Worm (Caenorhabditis elegans) whole organism, late embryonic: Measurements from ENCODE around the gene C34E11.4.

Source experiments
- C38D4.7 ChIP-seq: fragments of 200-800 bp; sonication (Bioruptor generic); optimal IDR thresholded peaks from 2 replicates; lab custom pipeline; 2018; ENCODE audit warnings: mild to moderate bottlenecking, missing genetic modification characterization, moderate library complexity, missing compliant biosample characterization
- K02D7.2 ChIP-seq: sonication (generic microtip); optimal IDR thresholded peaks from 2 replicates; lab custom pipeline; 2017; ENCODE audit warnings: mild to moderate bottlenecking, missing genetic modification characterization, missing compliant biosample characterization
- K09A11.1 ChIP-seq: sonication (generic microtip); optimal IDR thresholded peaks from 2 replicates; lab custom pipeline; 2017; ENCODE audit warnings: antibody characterized with exemption, mild to moderate bottlenecking, missing genetic modification characterization, missing compliant biosample characterization; ENCODE audit not compliant: insufficient read depth
- Y22D7AL.16 ChIP-seq: sonication (generic microtip); optimal IDR thresholded peaks from 2 replicates; lab custom pipeline; 2016; ENCODE audit warnings: missing genetic modification characterization, missing compliant biosample characterization
- ahr-1 ChIP-seq: sonication (generic microtip); optimal IDR thresholded peaks from 2 replicates; lab custom pipeline; 2016; ENCODE audit warnings: missing genetic modification characterization, missing compliant biosample characterization
- ama-1 ChIP-seq: fragments of 150-350 bp; optimal IDR thresholded peaks from 2 replicates; lab custom pipeline; 2014
- ceh-14 ChIP-seq: sonication (generic microtip); optimal IDR thresholded peaks from 2 replicates; lab custom pipeline; 2016; ENCODE audit warnings: missing genotype, missing genetic modification characterization, missing compliant biosample characterization
- ceh-2 ChIP-seq: sonication (generic microtip); optimal IDR thresholded peaks from 2 replicates; lab custom pipeline; 2016; ENCODE audit warnings: missing genotype, missing genetic modification characterization, missing compliant biosample characterization
- ceh-22 ChIP-seq: sonication (generic microtip); optimal IDR thresholded peaks from 2 replicates; lab custom pipeline; 2017; ENCODE audit warnings: missing biosample characterization, missing genetic modification characterization
- ceh-24 ChIP-seq: sonication (generic microtip); optimal IDR thresholded peaks from 2 replicates; lab custom pipeline; 2016; ENCODE audit warnings: mild to moderate bottlenecking, missing genetic modification characterization, missing compliant biosample characterization
- ceh-30 ChIP-seq: fragments of 150-350 bp; optimal IDR thresholded peaks from 2 replicates; lab custom pipeline; 2014; ENCODE audit warnings: missing biosample characterization, missing genetic modification characterization
- ceh-31 ChIP-seq: sonication (generic microtip); optimal IDR thresholded peaks from 2 replicates; lab custom pipeline; 2016; ENCODE audit warnings: missing genetic modification characterization, missing compliant biosample characterization
- ceh-34 ChIP-seq: sonication (generic microtip); optimal IDR thresholded peaks from 2 replicates; lab custom pipeline; 2016; ENCODE audit warnings: mild to moderate bottlenecking, missing genetic modification characterization, missing compliant biosample characterization
- ceh-45 ChIP-seq: fragments of 200-800 bp; sonication (Bioruptor generic); IDR thresholded peaks from 2 replicates; pipeline ENCODE4 v1.3.6; 2022; ENCODE audit warnings: missing genetic modification reagents, missing genetic modification characterization, missing compliant biosample characterization
- ceh-6 ChIP-seq: fragments of 200-800 bp; sonication (Bioruptor generic); optimal IDR thresholded peaks from 2 replicates; lab custom pipeline; 2018; ENCODE audit warnings: mild to moderate bottlenecking, missing genetic modification characterization, missing compliant biosample characterization
- ceh-9 ChIP-seq: sonication (generic microtip); optimal IDR thresholded peaks from 2 replicates; lab custom pipeline; 2016; ENCODE audit warnings: mild to moderate bottlenecking, missing genetic modification characterization, inconsistent platforms, missing compliant biosample characterization
- che-1 ChIP-seq: sonication (generic microtip); optimal IDR thresholded peaks from 2 replicates; lab custom pipeline; 2016; ENCODE audit warnings: mild to moderate bottlenecking, missing genetic modification characterization, missing compliant biosample characterization
- dmd-4 ChIP-seq: sonication (generic microtip); optimal IDR thresholded peaks from 2 replicates; lab custom pipeline; 2016; ENCODE audit warnings: borderline replicate concordance, missing genetic modification characterization, missing compliant biosample characterization
- dve-1 ChIP-seq: sonication (generic microtip); optimal IDR thresholded peaks from 2 replicates; lab custom pipeline; 2017; ENCODE audit warnings: antibody characterized with exemption, mild to moderate bottlenecking, missing genetic modification characterization, missing compliant biosample characterization
- elt-2 ChIP-seq: sonication (generic microtip); optimal IDR thresholded peaks from 2 replicates; lab custom pipeline; 2016; ENCODE audit warnings: missing genetic modification reagents, missing genetic modification characterization, missing compliant biosample characterization
- elt-4 ChIP-seq: sonication (generic microtip); optimal IDR thresholded peaks from 2 replicates; lab custom pipeline; 2016; ENCODE audit warnings: missing genetic modification characterization, missing compliant biosample characterization
- ets-4 ChIP-seq: sonication (generic microtip); optimal IDR thresholded peaks from 2 replicates; lab custom pipeline; 2016; ENCODE audit warnings: missing genetic modification characterization, missing compliant biosample characterization
- fkh-10 ChIP-seq: fragments of 150-350 bp; optimal IDR thresholded peaks from 2 replicates; lab custom pipeline; 2014; ENCODE audit warnings: missing biosample characterization, missing genetic modification reagents, missing genetic modification characterization
- gmeb-2 ChIP-seq: sonication (generic microtip); optimal IDR thresholded peaks from 2 replicates; lab custom pipeline; 2016; ENCODE audit warnings: missing genetic modification characterization, inconsistent platforms, missing compliant biosample characterization
- hlh-13 ChIP-seq: fragments of 200-800 bp; sonication (Bioruptor generic); optimal IDR thresholded peaks from 2 replicates; lab custom pipeline; 2018; ENCODE audit warnings: mild to moderate bottlenecking, missing genetic modification characterization, missing compliant biosample characterization
- hlh-15 ChIP-seq: sonication (generic microtip); optimal IDR thresholded peaks from 2 replicates; lab custom pipeline; 2016; ENCODE audit warnings: missing genetic modification characterization, missing compliant biosample characterization
- hlh-30 ChIP-seq: sonication (generic microtip); optimal IDR thresholded peaks from 2 replicates; lab custom pipeline; 2017; ENCODE audit warnings: antibody characterized with exemption, missing genetic modification characterization, missing compliant biosample characterization; ENCODE audit not compliant: insufficient read depth
- lim-6 ChIP-seq: sonication (generic microtip); optimal IDR thresholded peaks from 2 replicates; lab custom pipeline; 2016; ENCODE audit warnings: missing genetic modification characterization, missing compliant biosample characterization
- lin-11 ChIP-seq: fragments of 200-800 bp; sonication (Bioruptor generic); optimal IDR thresholded peaks from 2 replicates; lab custom pipeline; 2018; ENCODE audit warnings: mild to moderate bottlenecking, missing genetic modification characterization, missing compliant biosample characterization
- mec-3 ChIP-seq: sonication (generic microtip); optimal IDR thresholded peaks from 2 replicates; lab custom pipeline; 2016; ENCODE audit warnings: borderline replicate concordance, missing genetic modification characterization, missing compliant biosample characterization
- nfya-1 ChIP-seq: sonication (generic microtip); optimal IDR thresholded peaks from 2 replicates; lab custom pipeline; 2017; ENCODE audit warnings: missing genetic modification characterization, mild to moderate bottlenecking, missing compliant biosample characterization, antibody characterized with exemption, moderate library complexity
- nhr-11 ChIP-seq: fragments of 150-350 bp; optimal IDR thresholded peaks from 2 replicates; lab custom pipeline; 2014; ENCODE audit warnings: missing biosample characterization, missing genetic modification characterization
- nhr-232 ChIP-seq: sonication (generic microtip); optimal IDR thresholded peaks from 2 replicates; lab custom pipeline; 2016; ENCODE audit warnings: missing genetic modification characterization, missing compliant biosample characterization
- odd-2 ChIP-seq: sonication (generic microtip); optimal IDR thresholded peaks from 2 replicates; lab custom pipeline; 2017; ENCODE audit warnings: antibody characterized with exemption, mild to moderate bottlenecking, missing genetic modification characterization, missing compliant biosample characterization
- pat-9 ChIP-seq: fragments of 200-800 bp; sonication (Bioruptor generic); optimal IDR thresholded peaks from 2 replicates; lab custom pipeline; 2018; ENCODE audit warnings: mild to moderate bottlenecking, missing genetic modification characterization, moderate library complexity, missing compliant biosample characterization
- pax-1 ChIP-seq: fragments of 150-350 bp; optimal IDR thresholded peaks from 2 replicates; lab custom pipeline; 2014; ENCODE audit warnings: missing biosample characterization, missing genetic modification characterization
- pha-2 ChIP-seq: sonication (generic microtip); optimal IDR thresholded peaks from 2 replicates; lab custom pipeline; 2017; ENCODE audit warnings: mild to moderate bottlenecking, missing genetic modification characterization, missing compliant biosample characterization
- pha-4 ChIP-seq: fragments of 150-350 bp; optimal IDR thresholded peaks from 2 replicates; lab custom pipeline; 2018; ENCODE audit warnings: missing biosample characterization, missing genetic modification reagents, missing genetic modification characterization
- pqm-1 ChIP-seq: sonication (generic microtip); optimal IDR thresholded peaks from 2 replicates; lab custom pipeline; 2016; ENCODE audit warnings: missing genetic modification characterization, missing compliant biosample characterization
- ref-2 ChIP-seq: sonication (generic microtip); optimal IDR thresholded peaks from 2 replicates; lab custom pipeline; 2016; ENCODE audit warnings: missing genetic modification characterization, missing compliant biosample characterization
- rnt-1 ChIP-seq: sonication (generic microtip); optimal IDR thresholded peaks from 2 replicates; lab custom pipeline; 2016; ENCODE audit warnings: missing genetic modification characterization, missing compliant biosample characterization
- sox-2 ChIP-seq: fragments of 200-800 bp; sonication (Bioruptor generic); IDR thresholded peaks from 2 replicates; pipeline ENCODE4 v1.3.6; 2022; ENCODE audit warnings: missing genetic modification reagents, missing genetic modification characterization, missing compliant biosample characterization
- sox-4 ChIP-seq: sonication (generic microtip); optimal IDR thresholded peaks from 2 replicates; lab custom pipeline; 2017; ENCODE audit warnings: mild to moderate bottlenecking, missing genetic modification characterization, inconsistent platforms, missing compliant biosample characterization
- syd-9 ChIP-seq: sonication (generic microtip); optimal IDR thresholded peaks from 2 replicates; lab custom pipeline; 2016; ENCODE audit warnings: mild to moderate bottlenecking, missing genetic modification characterization, moderate library complexity, missing compliant biosample characterization
- tbx-2 ChIP-seq: sonication (generic microtip); optimal IDR thresholded peaks from 2 replicates; lab custom pipeline; 2016; ENCODE audit warnings: missing genetic modification characterization, missing compliant biosample characterization
- unc-3 ChIP-seq, 2 experiments: fragments of 200-800 bp in 1 of 2; sonication (Bioruptor generic) in 1 of 2; sonication (generic microtip) in 1 of 2; conservative IDR thresholded peaks in 1 of 2; optimal IDR thresholded peaks in 1 of 2; 2 replicates each; pipeline versions ENCODE4 v1.3.6 to Lab custom; 2016 to 2022; ENCODE audit warnings: missing compliant biosample characterization in 2 of 2, missing genetic modification characterization in 2 of 2, missing genetic modification reagents in 1 of 2
- unc-42 ChIP-seq: sonication (generic microtip); optimal IDR thresholded peaks from 2 replicates; lab custom pipeline; 2016; ENCODE audit warnings: missing genotype, missing genetic modification characterization, missing compliant biosample characterization
- unc-55 ChIP-seq: sonication (generic microtip); optimal IDR thresholded peaks from 2 replicates; lab custom pipeline; 2017; ENCODE audit warnings: missing biosample characterization, missing genetic modification reagents, missing genetic modification characterization
- zip-5 ChIP-seq: sonication (generic microtip); optimal IDR thresholded peaks from 2 replicates; lab custom pipeline; 2016; ENCODE audit warnings: missing genetic modification characterization, missing compliant biosample characterization
- ztf-16 ChIP-seq: sonication (generic microtip); optimal IDR thresholded peaks from 2 replicates; lab custom pipeline; 2017; ENCODE audit warnings: missing genetic modification characterization, missing compliant biosample characterization

C34E11.4 gene

ce11 chrX:11804057-11804456, at the start of gene C34E11.4:
Gene C34E11.4 (plus strand): TSS chrX:11804210.
- no peak for TF ChIP-seq ceh-30 (tag; lab: Kevin White, UChicago)
- TF ChIP-seq Y22D7AL.16 (tag; lab: Kevin White, UChicago) = no peak
- no peak for TF ChIP-seq mec-3 (tag; lab: Kevin White, UChicago)
- TF ChIP-seq ceh-6 (GFP tag; lab: Kevin White, UChicago) = no peak
- TF ChIP-seq pqm-1 (tag; lab: Kevin White, UChicago) = no peak
- no peak for TF ChIP-seq unc-42 (tag; lab: Kevin White, UChicago)
- no peak for TF ChIP-seq hlh-13 (GFP tag; lab: Kevin White, UChicago)
- no peak for TF ChIP-seq ama-1
- TF ChIP-seq ets-4 = no peak

ce11 chrX:11757666-11758065, 46.3 kb upstream of the C34E11.4 start:
- TF ChIP-seq hlh-15 (peak; percentile 55), nhr-11 (tag; lab: Kevin White, UChicago) (no peak), nhr-232 (tag; lab: Kevin White, UChicago) (peak; percentile 67), K09A11.1 (tag; lab: Kevin White, UChicago) (peak; percentile 57), ceh-31 (tag; lab: Kevin White, UChicago) (peak; percentile 72), odd-2 (tag; lab: Kevin White, UChicago) (peak; percentile 36), fkh-10 (GFP tag; lab: Kevin White, UChicago) (no peak), che-1 (tag; lab: Kevin White, UChicago) (peak; percentile 82), sox-2 (peak; percentile 54; the same call in 1 of the 2 replicates), ets-4 (peak; percentile 28), zip-5 (peak; percentile 60), dmd-4 (tag; lab: Kevin White, UChicago) (peak; percentile 75), ceh-24 (tag; lab: Kevin White, UChicago) (peak; percentile 36), K02D7.2 (tag; lab: Kevin White, UChicago) (peak; percentile 80), lim-6 (peak; percentile 7), syd-9 (tag; lab: Kevin White, UChicago) (peak; percentile 79), elt-2 (tag; lab: Kevin White, UChicago) (peak; percentile 78), dve-1 (tag; lab: Kevin White, UChicago) (peak; percentile 44), sox-4 (tag; lab: Kevin White, UChicago) (peak; percentile 74), hlh-30 (peak; percentile 71), unc-3 (GFP tag; conservative IDR thresholded peaks at IDR 0.05; lab: Robert Waterston, UW) (peak; percentile 82), unc-3 (tag; optimal IDR thresholded peaks at IDR 0.05; lab: Kevin White, UChicago) (peak; percentile 70), tbx-2 (tag; lab: Kevin White, UChicago) (peak; percentile 78), ref-2 (tag; lab: Kevin White, UChicago) (peak; percentile 67), pax-1 (tag; lab: Kevin White, UChicago) (no peak), ceh-45 (GFP tag; lab: Robert Waterston, UW) (no peak), gmeb-2 (tag; lab: Kevin White, UChicago) (peak; percentile 70), lin-11 (tag; lab: Kevin White, UChicago) (peak; percentile 71), ceh-2 (peak; percentile 73), pat-9 (tag; lab: Kevin White, UChicago) (peak; percentile 66), unc-55 (GFP tag; lab: Kevin White, UChicago) (no peak), ahr-1 (tag; lab: Kevin White, UChicago) (peak; percentile 49), mec-3 (tag; lab: Kevin White, UChicago) (no peak), ceh-34 (tag; lab: Kevin White, UChicago) (peak; percentile 80), Y22D7AL.16 (tag; lab: Kevin White, UChicago) (peak; percentile 65), ceh-30 (tag; lab: Kevin White, UChicago) (no peak), ceh-14 (tag; lab: Kevin White, UChicago) (peak; percentile 54), ztf-16 (peak; percentile 75), C38D4.7 (GFP tag; lab: Kevin White, UChicago) (peak; percentile 76), pha-2 (tag; lab: Kevin White, UChicago) (peak; percentile 75), elt-4 (tag; lab: Kevin White, UChicago) (no peak), ceh-22 (tag; lab: Kevin White, UChicago) (no peak), pha-4 (no peak), ama-1 (no peak), rnt-1 (tag; lab: Kevin White, UChicago) (peak; percentile 67), nfya-1 (tag; lab: Kevin White, UChicago) (peak; percentile 49), ceh-9 (tag; lab: Kevin White, UChicago) (peak; percentile 31)
